Fruit fly (Drosophila melanogaster): ENCODE results near the gene Prosbeta3.
A peak's percentile ranks its signal among the peaks of the same experiment; 100 is the strongest.

Gene Prosbeta3

dm6 chr3R:9006129-9006528, at the start of gene Prosbeta3, which contains the start of gene Iru:
Gene Prosbeta3, minus strand, starts transcription at chr3R:9006226.
Gene Iru, plus strand, starts transcription at chr3R:9006456.
- no peak for TF ChIP-seq ovo (GFP tag; optimal IDR thresholded peaks at IDR 0.05)
- no peak for TF ChIP-seq Hr96 (GFP tag; optimal IDR thresholded peaks at IDR 0.05)
- no peak for TF ChIP-seq toe (GFP tag; optimal IDR thresholded peaks at IDR 0.05)
- TF ChIP-seq Mnt (GFP tag; optimal IDR thresholded peaks at IDR 0.05) = peak; percentile 4

DNA sequence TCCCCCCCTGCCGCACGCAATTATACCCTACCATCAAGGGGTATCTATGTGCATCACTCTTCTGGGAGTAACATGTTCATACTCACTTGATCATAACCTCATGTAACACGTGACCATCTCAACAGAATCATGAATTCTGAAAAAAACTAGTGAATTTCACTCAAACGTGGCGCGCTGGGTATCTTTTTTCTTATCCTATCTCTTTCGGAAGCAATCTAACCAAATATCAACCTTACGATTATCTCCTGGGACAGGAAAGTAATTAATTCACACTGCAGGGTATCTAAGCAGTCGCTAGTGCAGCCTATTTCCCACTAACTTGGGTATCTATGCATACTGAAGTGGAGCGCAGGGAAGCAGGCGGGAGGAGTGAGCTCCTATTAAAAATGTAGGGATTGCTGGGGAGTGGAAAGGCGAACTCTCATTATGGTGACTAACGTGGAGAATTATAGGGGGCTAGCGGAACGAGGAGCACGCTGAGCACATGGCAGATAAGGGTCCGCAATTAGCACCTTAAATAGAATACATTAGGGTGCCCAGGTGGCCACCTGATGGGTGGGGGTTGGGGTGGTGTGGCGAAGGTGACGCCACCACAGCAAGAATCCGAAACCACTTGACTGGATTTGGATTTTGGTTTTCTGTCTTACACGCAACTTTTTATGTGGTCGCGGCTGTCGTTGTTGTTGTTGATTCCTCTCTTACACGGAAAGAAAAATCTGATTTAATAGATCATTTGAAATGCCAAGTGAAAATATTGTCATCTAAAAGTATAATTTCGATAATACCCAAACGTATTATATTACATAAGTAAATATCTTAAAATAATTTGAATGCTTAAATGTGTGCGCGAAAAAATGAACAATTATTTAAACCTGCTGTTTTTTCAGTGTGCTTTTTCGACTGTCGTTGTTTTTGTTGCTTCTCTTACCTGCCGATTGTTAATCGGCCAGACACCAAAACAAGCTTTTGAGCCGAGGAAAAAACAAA, 49.4 kb upstream of the Prosbeta3 start:
- TF ChIP-seq CG1620 (GFP tag; optimal IDR thresholded peaks at IDR 0.05) (peak; percentile 59), Hr96 (GFP tag; optimal IDR thresholded peaks at IDR 0.05) (peak; percentile 52), Clk (GFP tag; optimal IDR thresholded peaks at IDR 0.05) (no peak), cnc (optimal IDR thresholded peaks at IDR 0.05) (no peak), CG33017 (tag; optimal IDR thresholded peaks at IDR 0.05) (peak; percentile 73), CG11617 (GFP tag; optimal IDR thresholded peaks at IDR 0.05) (peak; percentile 44), bab1 (GFP tag; optimal IDR thresholded peaks at IDR 0.05) (peak; percentile 89), ovo (GFP tag; optimal IDR thresholded peaks at IDR 0.05) (no peak), pad (GFP tag; optimal IDR thresholded peaks at IDR 0.05) (peak; percentile 9), Crg-1 (GFP tag; optimal IDR thresholded peaks at IDR 0.05) (no peak), toe (GFP tag; optimal IDR thresholded peaks at IDR 0.05) (peak; percentile 14), cic (GFP tag; optimal IDR thresholded peaks at IDR 0.05) (no peak), Mnt (GFP tag; optimal IDR thresholded peaks at IDR 0.05) (peak; percentile 62), CG7045 (GFP tag; optimal IDR thresholded peaks at IDR 0.05) (peak; percentile 77), tj (GFP tag; optimal IDR thresholded peaks at IDR 0.05) (peak; percentile 86), CG5204 (GFP tag; optimal IDR thresholded peaks at IDR 0.05) (peak; percentile 43), kay (GFP tag; ENCODE audit: borderline replicate concordance) (peak; percentile 92), CG7101 (tag; optimal IDR thresholded peaks at IDR 0.05) (peak; percentile 79), CG14711 (tag; optimal IDR thresholded peaks at IDR 0.05) (peak; percentile 83), CG12768 (GFP tag; optimal IDR thresholded peaks at IDR 0.05) (no peak)

DNA sequence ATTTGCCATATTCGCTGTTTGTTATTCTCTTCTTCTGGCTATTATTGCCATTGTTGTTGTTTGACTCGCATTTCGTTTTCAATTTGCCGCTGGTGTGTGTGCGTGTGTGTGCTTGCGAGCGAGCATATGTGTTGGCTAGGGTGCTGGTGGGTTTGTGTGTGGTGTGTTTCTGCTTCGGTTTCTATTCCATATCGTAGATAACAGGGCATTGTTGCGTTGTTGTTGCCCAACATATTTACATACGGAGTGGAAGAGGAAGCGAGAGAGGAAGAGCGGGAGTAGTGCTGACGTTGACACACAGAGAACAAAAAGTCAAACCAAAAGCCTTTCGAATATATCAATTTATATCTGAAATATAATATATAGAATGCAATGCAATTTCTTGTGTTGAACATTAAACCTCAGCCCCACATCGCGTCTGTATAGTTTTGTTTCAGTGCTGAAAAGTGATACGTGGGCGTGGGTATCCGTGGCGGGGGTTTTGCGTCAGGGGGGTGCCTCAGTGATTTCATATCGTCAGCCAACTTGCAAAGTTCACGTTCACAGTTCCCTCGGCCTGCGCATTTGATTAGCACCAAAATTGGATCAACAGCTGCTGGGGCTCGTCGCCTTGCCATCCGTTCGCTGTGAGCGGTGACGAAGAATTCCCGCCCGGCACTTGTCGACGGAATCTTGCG, 48.6 kb upstream of the Prosbeta3 start:
- no peak for TF ChIP-seq CG1620 (GFP tag; optimal IDR thresholded peaks at IDR 0.05)
- TF ChIP-seq Mnt (GFP tag; optimal IDR thresholded peaks at IDR 0.05) = peak; percentile 24
- no peak for TF ChIP-seq CG5204 (GFP tag; optimal IDR thresholded peaks at IDR 0.05)
- no peak for TF ChIP-seq CG12768 (GFP tag; optimal IDR thresholded peaks at IDR 0.05)
- peak; percentile 27 for TF ChIP-seq ovo (GFP tag; optimal IDR thresholded peaks at IDR 0.05)
- no peak for TF ChIP-seq Crg-1 (GFP tag; optimal IDR thresholded peaks at IDR 0.05)
- peak; percentile 55 for TF ChIP-seq CG14711 (tag; optimal IDR thresholded peaks at IDR 0.05)
- TF ChIP-seq CG7101 (tag; optimal IDR thresholded peaks at IDR 0.05) = peak; percentile 68
- peak; percentile 63 for TF ChIP-seq bab1 (GFP tag; optimal IDR thresholded peaks at IDR 0.05)
- TF ChIP-seq tj (GFP tag; optimal IDR thresholded peaks at IDR 0.05) = peak; percentile 97
- TF ChIP-seq cnc (optimal IDR thresholded peaks at IDR 0.05) = no peak
- TF ChIP-seq kay (GFP tag; ENCODE audit: borderline replicate concordance) = peak; percentile 98
- TF ChIP-seq CG7045 (GFP tag; optimal IDR thresholded peaks at IDR 0.05) = peak; percentile 42
- TF ChIP-seq pad (GFP tag; optimal IDR thresholded peaks at IDR 0.05) = peak; percentile 27
- peak; percentile 61 for TF ChIP-seq cic (GFP tag; optimal IDR thresholded peaks at IDR 0.05)
- TF ChIP-seq Clk (GFP tag; optimal IDR thresholded peaks at IDR 0.05) = no peak
- peak; percentile 11 for TF ChIP-seq CG11617 (GFP tag; optimal IDR thresholded peaks at IDR 0.05)
- no peak for TF ChIP-seq toe (GFP tag; optimal IDR thresholded peaks at IDR 0.05)
- TF ChIP-seq Hr96 (GFP tag; optimal IDR thresholded peaks at IDR 0.05) = no peak
- TF ChIP-seq CG33017 (tag; optimal IDR thresholded peaks at IDR 0.05) = peak; percentile 11

DNA sequence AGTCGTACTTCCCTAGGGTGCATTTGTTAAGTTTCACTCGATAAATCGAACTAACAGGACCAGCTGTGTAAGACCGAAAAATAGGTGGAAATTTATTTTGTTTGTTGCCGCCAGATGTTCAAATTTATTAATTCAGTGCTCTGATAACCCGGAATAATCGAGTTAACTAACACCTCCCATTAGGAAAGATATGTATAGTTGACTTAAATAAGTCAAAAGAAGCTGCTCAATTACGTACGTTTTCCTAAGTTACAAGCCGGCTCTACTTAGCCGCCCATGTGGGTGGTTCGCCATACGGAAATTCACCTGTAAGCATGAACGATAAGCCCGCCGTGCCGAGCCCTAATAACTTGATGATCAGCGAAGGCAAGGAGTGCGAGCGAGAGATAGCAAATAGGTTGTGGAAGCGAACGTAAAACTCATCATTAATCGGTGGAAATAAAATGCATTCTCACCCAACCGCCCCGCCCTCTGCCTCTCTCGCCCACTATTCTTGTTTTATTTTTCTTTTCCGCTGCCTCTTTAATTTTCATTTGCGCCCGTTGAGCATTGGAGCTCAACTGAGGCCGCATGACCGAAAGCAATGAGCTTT, 47.9 kb upstream of the Prosbeta3 start:
- TF ChIP-seq CG7101 (tag; optimal IDR thresholded peaks at IDR 0.05) (peak; percentile 69), kay (GFP tag; ENCODE audit: borderline replicate concordance) (no peak), toe (GFP tag; optimal IDR thresholded peaks at IDR 0.05) (peak; percentile 69), CG33017 (tag; optimal IDR thresholded peaks at IDR 0.05) (peak; percentile 69), Clk (GFP tag; optimal IDR thresholded peaks at IDR 0.05) (peak; percentile 7), CG11617 (GFP tag; optimal IDR thresholded peaks at IDR 0.05) (peak; percentile 75), bab1 (GFP tag; optimal IDR thresholded peaks at IDR 0.05) (no peak), Mnt (GFP tag; optimal IDR thresholded peaks at IDR 0.05) (peak; percentile 87), pad (GFP tag; optimal IDR thresholded peaks at IDR 0.05) (peak; percentile 38), cic (GFP tag; optimal IDR thresholded peaks at IDR 0.05) (peak; percentile 96), cnc (optimal IDR thresholded peaks at IDR 0.05) (peak; percentile 80 to 97), ovo (GFP tag; optimal IDR thresholded peaks at IDR 0.05) (no peak), tj (GFP tag; optimal IDR thresholded peaks at IDR 0.05) (no peak), CG12768 (GFP tag; optimal IDR thresholded peaks at IDR 0.05) (peak; percentile 74), CG5204 (GFP tag; optimal IDR thresholded peaks at IDR 0.05) (no peak), CG1620 (GFP tag; optimal IDR thresholded peaks at IDR 0.05) (no peak), Crg-1 (GFP tag; optimal IDR thresholded peaks at IDR 0.05) (no peak), CG14711 (tag; optimal IDR thresholded peaks at IDR 0.05) (peak; percentile 52), Hr96 (GFP tag; optimal IDR thresholded peaks at IDR 0.05) (peak; percentile 79), CG7045 (GFP tag; optimal IDR thresholded peaks at IDR 0.05) (peak; percentile 60)

- TF ChIP-seq CG11617 (GFP tag; optimal IDR thresholded peaks at IDR 0.05) (no peak), cnc (optimal IDR thresholded peaks at IDR 0.05) (no peak), bab1 (GFP tag; optimal IDR thresholded peaks at IDR 0.05) (peak; percentile 35), Clk (GFP tag; optimal IDR thresholded peaks at IDR 0.05) (peak; percentile 35), CG7045 (GFP tag; optimal IDR thresholded peaks at IDR 0.05) (peak; percentile 34), Crg-1 (GFP tag; optimal IDR thresholded peaks at IDR 0.05) (peak; percentile 9), ovo (GFP tag; optimal IDR thresholded peaks at IDR 0.05) (peak; percentile 40), cic (GFP tag; optimal IDR thresholded peaks at IDR 0.05) (peak; percentile 92), CG1620 (GFP tag; optimal IDR thresholded peaks at IDR 0.05) (no peak), tj (GFP tag; optimal IDR thresholded peaks at IDR 0.05) (peak; percentile 52), Hr96 (GFP tag; optimal IDR thresholded peaks at IDR 0.05) (peak; percentile 42), CG5204 (GFP tag; optimal IDR thresholded peaks at IDR 0.05) (no peak), toe (GFP tag; optimal IDR thresholded peaks at IDR 0.05) (no peak), CG33017 (tag; optimal IDR thresholded peaks at IDR 0.05) (peak; percentile 61), pad (GFP tag; optimal IDR thresholded peaks at IDR 0.05) (peak; percentile 88), CG14711 (tag; optimal IDR thresholded peaks at IDR 0.05) (peak; percentile 17), CG12768 (GFP tag; optimal IDR thresholded peaks at IDR 0.05) (peak; percentile 71), kay (GFP tag; ENCODE audit: borderline replicate concordance) (no peak), Mnt (GFP tag; optimal IDR thresholded peaks at IDR 0.05) (peak; percentile 87), CG7101 (tag; optimal IDR thresholded peaks at IDR 0.05) (peak; percentile 46)
These were observed 47.0 kb upstream of the Prosbeta3 start for dm6 chr3R:9053021-9053420.

Measured in whole organism, adult.